Fruit fly (Drosophila melanogaster) whole organism, embryonic: ENCODE measurements around the gene CG7742.

Source experiments
- CG11398 ChIP-seq: fragments of 200-800 bp; sonication (Bioruptor generic); optimal IDR thresholded peaks from 2 replicates; lab custom pipeline; 2016; ENCODE audit warnings: missing biosample characterization, missing genetic modification characterization
- CG12744 ChIP-seq: fragments of 200-800 bp; sonication (Bioruptor generic); optimal IDR thresholded peaks from 2 replicates; lab custom pipeline; 2016; ENCODE audit warnings: missing biosample characterization, missing genetic modification characterization
- CG18476 ChIP-seq: fragments of 200-800 bp; sonication (Bioruptor generic); optimal IDR thresholded peaks from 2 replicates; lab custom pipeline; 2016; ENCODE audit warnings: missing biosample characterization, mild to moderate bottlenecking, missing genetic modification characterization
- CG30020 ChIP-seq: fragments of 200-800 bp; optimal IDR thresholded peaks from 2 replicates; lab custom pipeline; 2019; ENCODE audit warnings: missing biosample characterization, mild to moderate bottlenecking, missing genetic modification characterization, moderate library complexity
- CG32532 ChIP-seq: fragments of 200-800 bp; sonication (Bioruptor generic); IDR thresholded peaks from 2 replicates; pipeline ENCODE4 v1.3.6; 2022; ENCODE audit warnings: missing biosample characterization, missing genetic modification characterization
- HLH54F ChIP-seq: fragments of 200-800 bp; sonication (Bioruptor generic); optimal IDR thresholded peaks from 3 replicates; lab custom pipeline; 2016; ENCODE audit warnings: missing biosample characterization, missing genetic modification characterization
- Lhr ChIP-seq: fragments of 200-800 bp; sonication (Bioruptor generic); optimal IDR thresholded peaks from 3 replicates; lab custom pipeline; 2017; ENCODE audit warnings: mild to moderate bottlenecking, missing biosample characterization, missing genetic modification reagents, missing genetic modification characterization
- Med ChIP-seq: fragments of 200-800 bp; sonication (Bioruptor generic); peaks from one replicate; lab custom pipeline; 2016; ENCODE audit warnings: missing biosample characterization, missing genetic modification characterization, mild to moderate bottlenecking, inconsistent platforms, moderate library complexity
- NFAT ChIP-seq: fragments of 200-800 bp; sonication (Bioruptor generic); IDR thresholded peaks from 2 replicates; pipeline ENCODE4 v1.3.6; 2022; ENCODE audit warnings: missing biosample characterization, missing genetic modification characterization
- cato ChIP-seq: fragments of 200-800 bp; sonication (Bioruptor generic); optimal IDR thresholded peaks from 2 replicates; lab custom pipeline; 2016; ENCODE audit warnings: missing biosample characterization, missing genetic modification characterization, borderline replicate concordance
- fd64A ChIP-seq: fragments of 200-800 bp; sonication (Bioruptor generic); optimal IDR thresholded peaks from 3 replicates; lab custom pipeline; 2018; ENCODE audit warnings: missing biosample characterization, mild to moderate bottlenecking, missing genetic modification characterization
- lilli ChIP-seq: fragments of 200-800 bp; sonication (Bioruptor generic); optimal IDR thresholded peaks from 3 replicates; lab custom pipeline; 2016; ENCODE audit warnings: missing biosample characterization, missing genetic modification characterization
- ttk ChIP-seq: fragments of 200-800 bp; sonication (Bioruptor generic); IDR thresholded peaks from 2 replicates; pipeline ENCODE4 v2.1.2; 2022; ENCODE audit warnings: missing biosample characterization, missing genetic modification characterization

DNA sequence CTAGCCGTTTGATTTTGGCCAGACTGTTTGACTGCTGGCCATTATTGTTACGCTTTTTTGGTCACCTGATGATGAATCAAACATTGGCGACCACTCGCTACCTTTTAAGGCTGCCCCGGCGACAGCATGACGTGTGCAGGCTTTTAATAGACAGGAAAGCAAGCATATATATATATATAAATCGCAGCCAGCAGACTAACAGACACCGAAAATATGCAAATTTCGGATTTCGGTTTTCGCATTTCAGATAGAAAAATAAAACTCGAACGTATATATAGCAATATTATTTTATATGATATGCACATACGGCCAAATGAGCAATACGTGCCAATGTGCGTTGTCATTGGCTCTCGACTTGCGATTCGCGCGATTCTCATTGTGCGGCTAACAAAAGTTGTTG is 15.9 kb upstream of the CG7742 start:
- no peak for TF ChIP-seq CG32532
- no peak for TF ChIP-seq ttk (GFP tag; lab: Robert Waterston, UW)
- no peak for TF ChIP-seq cato (GFP tag; lab: Kevin White, UChicago)
- TF ChIP-seq CG30020 (tag; lab: Kevin White, UChicago): no peak
- no peak for TF ChIP-seq fd64A (GFP tag; lab: Kevin White, UChicago)
- no peak for TF ChIP-seq CG18476 (GFP tag; lab: Kevin White, UChicago)
- no peak for TF ChIP-seq lilli (GFP tag; lab: Kevin White, UChicago)
- peak; percentile 54 for TF ChIP-seq Med (GFP tag; lab: Kevin White, UChicago)
- TF ChIP-seq CG11398 (GFP tag; lab: Kevin White, UChicago): no peak
- no peak for TF ChIP-seq HLH54F
- no peak for TF ChIP-seq NFAT
- TF ChIP-seq CG12744 (GFP tag; lab: Kevin White, UChicago): no peak
- no peak for TF ChIP-seq Lhr
